Worm (Caenorhabditis elegans): ENCODE data around the gene R08D7.4.

- no peak for TF ChIP-seq ztf-29 (GFP tag; IDR thresholded peaks at IDR 0.05)
- TF ChIP-seq cog-1 (tag; optimal IDR thresholded peaks at IDR 0.05): no peak
- no peak for TF ChIP-seq T22C8.4 (GFP tag; IDR thresholded peaks at IDR 0.05)
- no peak for TF ChIP-seq ref-1 (GFP tag; conservative IDR thresholded peaks at IDR 0.05)
- no peak for TF ChIP-seq flt-1 (GFP tag; IDR thresholded peaks at IDR 0.05)
- TF ChIP-seq med-1 (GFP tag; optimal IDR thresholded peaks at IDR 0.05; ENCODE audit: insufficient read depth): no peak
- no peak for TF ChIP-seq klf-2 (GFP tag; conservative IDR thresholded peaks at IDR 0.05)
Observed at ce11 chrIII:8986872-8987271, 15.2 kb downstream of the R08D7.4 start.

Data from whole organism, midembryonic.